Fruit fly (Drosophila melanogaster): ENCODE data around the gene twr.

twr gene

dm6 chr3R:6683135-6683534 is 25.5 kb downstream of the twr start:
- TF ChIP-seq CrebA (GFP tag; optimal IDR thresholded peaks at IDR 0.05; ENCODE audit: borderline replicate concordance) (no peak), Hr78 (GFP tag; optimal IDR thresholded peaks at IDR 0.05) (no peak), Mio (GFP tag; optimal IDR thresholded peaks at IDR 0.05) (no peak), usp (GFP tag; optimal IDR thresholded peaks at IDR 0.05) (no peak), dl (GFP tag; optimal IDR thresholded peaks at IDR 0.05; ENCODE audit: insufficient read depth in 1 of 2, partially characterized antibody in 2 of 2) (no peak), Jra (GFP tag; optimal IDR thresholded peaks at IDR 0.05) (no peak)

DNA sequence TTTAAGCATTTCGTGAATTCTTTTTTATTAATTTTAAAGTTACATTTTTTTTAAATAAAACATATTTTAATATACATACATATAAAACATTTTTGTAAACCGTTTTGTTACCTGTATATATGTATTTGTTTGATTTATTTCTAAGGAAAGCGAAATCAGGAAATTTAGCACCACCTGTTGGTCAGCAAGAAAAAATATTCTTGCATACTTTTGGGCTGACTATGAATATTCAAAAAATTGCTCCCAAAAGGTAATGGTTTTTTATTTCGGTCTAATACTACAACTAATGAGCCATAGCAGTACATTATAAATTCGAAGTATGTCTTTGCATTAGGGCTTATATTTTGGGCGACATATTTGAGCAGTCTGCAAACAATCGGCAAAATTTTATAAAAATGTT is 26.0 kb downstream of the twr start:
- TF ChIP-seq sv (GFP tag; optimal IDR thresholded peaks at IDR 0.05) (no peak), Myc (optimal IDR thresholded peaks at IDR 0.05) (peak; percentile 15)

dm6 chr3R:6684145-6684544 is 26.5 kb downstream of the twr start, which contains the start of gene Edg84A:
Edg84A (plus strand) TSS chr3R:6684445.
- TF ChIP-seq Hr83 (GFP tag; optimal IDR thresholded peaks at IDR 0.05; ENCODE audit: poor library complexity, severe bottlenecking) (no peak), dmrt93B (GFP tag; optimal IDR thresholded peaks at IDR 0.05) (no peak), brk (GFP tag; optimal IDR thresholded peaks at IDR 0.05) (no peak), ey (GFP tag; optimal IDR thresholded peaks at IDR 0.05) (no peak), GATAd (GFP tag; optimal IDR thresholded peaks at IDR 0.05) (no peak), Hnf4 (GFP tag; optimal IDR thresholded peaks at IDR 0.05) (no peak), Rel (GFP tag; optimal IDR thresholded peaks at IDR 0.05) (no peak), Rel (tag; optimal IDR thresholded peaks at IDR 0.05) (no peak), Sp1 (GFP tag; optimal IDR thresholded peaks at IDR 0.05) (no peak), Dif (GFP tag; optimal IDR thresholded peaks at IDR 0.05; ENCODE audit: partially characterized antibody) (no peak), sv (GFP tag; optimal IDR thresholded peaks at IDR 0.05) (no peak), lola (GFP tag; optimal IDR thresholded peaks at IDR 0.05) (no peak), N (GFP tag; optimal IDR thresholded peaks at IDR 0.05) (no peak), rgr (GFP tag; optimal IDR thresholded peaks at IDR 0.05) (no peak), jim (GFP tag; optimal IDR thresholded peaks at IDR 0.05) (no peak), woc (GFP tag; optimal IDR thresholded peaks at IDR 0.05) (no peak)

- TF ChIP-seq CrebA (GFP tag; optimal IDR thresholded peaks at IDR 0.05; ENCODE audit: borderline replicate concordance) = no peak
- no peak for TF ChIP-seq Dif (GFP tag; optimal IDR thresholded peaks at IDR 0.05; ENCODE audit: partially characterized antibody)
- TF ChIP-seq Abd-B (GFP tag; optimal IDR thresholded peaks at IDR 0.05) = no peak
- TF ChIP-seq fru (GFP tag; optimal IDR thresholded peaks at IDR 0.05) = no peak
- no peak for TF ChIP-seq Jra (GFP tag; optimal IDR thresholded peaks at IDR 0.05)
- no peak for TF ChIP-seq rgr (GFP tag; optimal IDR thresholded peaks at IDR 0.05)
- no peak for TF ChIP-seq brk (GFP tag; optimal IDR thresholded peaks at IDR 0.05)
- TF ChIP-seq jim (GFP tag; optimal IDR thresholded peaks at IDR 0.05) = no peak
- no peak for TF ChIP-seq Dfd (GFP tag; optimal IDR thresholded peaks at IDR 0.05)
- TF ChIP-seq ey (GFP tag; optimal IDR thresholded peaks at IDR 0.05) = no peak
- no peak for TF ChIP-seq Sp1 (GFP tag; optimal IDR thresholded peaks at IDR 0.05)
- no peak for TF ChIP-seq dmrt93B (GFP tag; optimal IDR thresholded peaks at IDR 0.05)
- no peak for TF ChIP-seq CG9705 (GFP tag; optimal IDR thresholded peaks at IDR 0.05)
- no peak for TF ChIP-seq Mio (GFP tag; optimal IDR thresholded peaks at IDR 0.05)
- TF ChIP-seq tai (GFP tag; optimal IDR thresholded peaks at IDR 0.05) = no peak
- TF ChIP-seq pan (optimal IDR thresholded peaks at IDR 0.05) = no peak
- no peak for TF ChIP-seq Vsx2 (GFP tag; optimal IDR thresholded peaks at IDR 0.05; ENCODE audit: partially characterized antibody)
These were observed 28.7 kb downstream of the twr start, which contains the start of gene Ccp84Ag for dm6 chr3R:6686428-6686827. Ccp84Ag (plus strand) TSS chr3R:6686728.

DNA sequence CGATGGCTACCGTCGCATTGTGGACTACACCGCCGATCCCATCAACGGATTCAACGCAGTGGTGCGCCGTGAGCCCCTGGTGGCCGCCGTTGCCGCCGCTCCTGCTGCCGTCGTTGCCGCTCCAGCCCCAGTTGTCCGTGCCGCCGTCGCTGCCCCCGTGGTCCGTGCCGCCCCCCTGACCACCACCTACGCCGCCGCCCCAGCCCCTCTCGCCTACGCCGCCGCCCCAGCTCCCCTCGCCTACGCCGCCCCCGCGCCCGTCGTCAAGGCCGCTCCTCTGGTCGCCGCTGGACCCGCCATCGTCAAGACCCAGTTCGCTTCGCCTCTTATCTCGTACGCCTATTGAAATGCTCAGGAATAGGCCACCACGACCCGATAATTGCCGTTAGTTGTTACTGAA is 29.5 kb downstream of the twr start:
- TF ChIP-seq dmrt93B (GFP tag; optimal IDR thresholded peaks at IDR 0.05) (no peak), h (GFP tag; optimal IDR thresholded peaks at IDR 0.05) (no peak), GATAd (GFP tag; optimal IDR thresholded peaks at IDR 0.05) (no peak), Abd-B (GFP tag; optimal IDR thresholded peaks at IDR 0.05) (no peak), Sp1 (GFP tag; optimal IDR thresholded peaks at IDR 0.05) (no peak), Dfd (GFP tag; optimal IDR thresholded peaks at IDR 0.05) (peak; percentile 85), Hnf4 (GFP tag; optimal IDR thresholded peaks at IDR 0.05) (no peak), sv (GFP tag; optimal IDR thresholded peaks at IDR 0.05) (no peak)

- no peak for TF ChIP-seq Rel (GFP tag; optimal IDR thresholded peaks at IDR 0.05)
- no peak for TF ChIP-seq Rel (tag; optimal IDR thresholded peaks at IDR 0.05)
- TF ChIP-seq dl (GFP tag; optimal IDR thresholded peaks at IDR 0.05; ENCODE audit: insufficient read depth in 1 of 2, partially characterized antibody in 2 of 2) = no peak
- no peak for TF ChIP-seq GATAd (GFP tag; optimal IDR thresholded peaks at IDR 0.05)
- no peak for TF ChIP-seq Hnf4 (GFP tag; optimal IDR thresholded peaks at IDR 0.05)
- no peak for TF ChIP-seq Vsx2 (GFP tag; optimal IDR thresholded peaks at IDR 0.05; ENCODE audit: partially characterized antibody)
- TF ChIP-seq Hr78 (GFP tag; optimal IDR thresholded peaks at IDR 0.05) = no peak
- no peak for TF ChIP-seq foxo (GFP tag; optimal IDR thresholded peaks at IDR 0.05)
- TF ChIP-seq Dfd (GFP tag; optimal IDR thresholded peaks at IDR 0.05) = no peak
- no peak for TF ChIP-seq sage (GFP tag; optimal IDR thresholded peaks at IDR 0.05)
- TF ChIP-seq usp (GFP tag; optimal IDR thresholded peaks at IDR 0.05) = no peak
- TF ChIP-seq pan (optimal IDR thresholded peaks at IDR 0.05) = no peak
- no peak for TF ChIP-seq Abd-B (GFP tag; optimal IDR thresholded peaks at IDR 0.05)
- no peak for TF ChIP-seq brk (GFP tag; optimal IDR thresholded peaks at IDR 0.05)
These were observed 30.5 kb downstream of the twr start for dm6 chr3R:6688160-6688559.

All from whole organism, wandering third instar larva.